Fruit fly (Drosophila melanogaster) whole organism, embryonic: ENCODE measurements around the gene CG43116.

Source experiments
- Asciz ChIP-seq: fragments of 200-800 bp; sonication (Bioruptor generic); optimal IDR thresholded peaks from 2 replicates; lab custom pipeline; 2017; ENCODE audit warnings: missing biosample characterization, mild to moderate bottlenecking, missing genetic modification characterization, missing genetic modification reagents
- Awh ChIP-seq: fragments of 200-800 bp; sonication (Bioruptor generic); IDR thresholded peaks from 2 replicates; pipeline ENCODE4, ENCODE4 v1.3.6; 2022; ENCODE audit warnings: missing biosample characterization, missing genetic modification characterization
- Blimp-1 ChIP-seq: fragments of 200-800 bp; sonication (Bioruptor generic); optimal IDR thresholded peaks from 3 replicates; lab custom pipeline; 2018; ENCODE audit warnings: missing biosample characterization, missing genetic modification characterization, mild to moderate bottlenecking, moderate library complexity, missing genetic modification reagents
- BtbVII ChIP-seq: fragments of 200-800 bp; sonication (Bioruptor generic); optimal IDR thresholded peaks from 3 replicates; lab custom pipeline; 2017; ENCODE audit warnings: missing biosample characterization, mild to moderate bottlenecking, missing genetic modification characterization
- CG11093 ChIP-seq: fragments of 200-800 bp; sonication (Bioruptor generic); IDR thresholded peaks from 3 replicates; pipeline ENCODE4 v1.3.6; 2022; ENCODE audit warnings: missing biosample characterization, missing genetic modification characterization
- CG11456 ChIP-seq: fragments of 200-800 bp; sonication (Bioruptor generic); IDR thresholded peaks from 3 replicates; pipeline ENCODE4 v1.3.6; 2022; ENCODE audit warnings: missing biosample characterization, missing genetic modification characterization
- CG11723 ChIP-seq: fragments of 200-800 bp; sonication (Bioruptor generic); optimal IDR thresholded peaks from 2 replicates; lab custom pipeline; 2017; ENCODE audit warnings: missing biosample characterization, mild to moderate bottlenecking, missing genetic modification characterization
- CG12155 ChIP-seq: fragments of 200-800 bp; sonication (Bioruptor generic); optimal IDR thresholded peaks from 3 replicates; lab custom pipeline; 2016; ENCODE audit warnings: missing biosample characterization, missing genetic modification characterization
- CG14710 ChIP-seq: fragments of 200-800 bp; sonication (Bioruptor generic); optimal IDR thresholded peaks from 3 replicates; lab custom pipeline; 2019; ENCODE audit warnings: missing biosample characterization, mild to moderate bottlenecking, missing genetic modification characterization, moderate library complexity
- CG14965 ChIP-seq: fragments of 200-800 bp; sonication (Bioruptor generic); optimal IDR thresholded peaks from 2 replicates; lab custom pipeline; 2016; ENCODE audit warnings: missing biosample characterization, missing genetic modification characterization, borderline replicate concordance
- CG15696 ChIP-seq: fragments of 200-800 bp; sonication (Bioruptor generic); optimal IDR thresholded peaks from 2 replicates; lab custom pipeline; 2019; ENCODE audit warnings: missing biosample characterization, mild to moderate bottlenecking, missing genetic modification characterization, moderate library complexity
- CG1603 ChIP-seq: fragments of 200-800 bp; sonication (Bioruptor generic); optimal IDR thresholded peaks from 2 replicates; lab custom pipeline; 2019; ENCODE audit warnings: missing biosample characterization, mild to moderate bottlenecking, missing genetic modification characterization, moderate library complexity
- CG17612 ChIP-seq: fragments of 200-800 bp; sonication (Bioruptor generic); IDR thresholded peaks from 2 replicates; pipeline ENCODE4 v1.3.6; 2022; ENCODE audit warnings: missing biosample characterization, missing genetic modification characterization
- CG2116 ChIP-seq: fragments of 200-800 bp; sonication (Bioruptor generic); optimal IDR thresholded peaks from 3 replicates; lab custom pipeline; 2018; ENCODE audit warnings: missing biosample characterization, mild to moderate bottlenecking, missing genetic modification characterization
- CG2120 ChIP-seq: fragments of 200-800 bp; sonication (Bioruptor generic); optimal IDR thresholded peaks from 3 replicates; lab custom pipeline; 2016; ENCODE audit warnings: missing biosample characterization, missing genetic modification characterization
- CG30020 ChIP-seq: fragments of 200-800 bp; optimal IDR thresholded peaks from 2 replicates; lab custom pipeline; 2019; ENCODE audit warnings: missing biosample characterization, mild to moderate bottlenecking, missing genetic modification characterization, moderate library complexity
- CG30403 ChIP-seq: fragments of 200-800 bp; sonication (Bioruptor generic); optimal IDR thresholded peaks from 3 replicates; lab custom pipeline; 2016; ENCODE audit warnings: missing biosample characterization, missing genetic modification characterization
- CG4424 ChIP-seq: fragments of 200-800 bp; sonication (Bioruptor generic); optimal IDR thresholded peaks from 3 replicates; lab custom pipeline; 2016; ENCODE audit warnings: missing biosample characterization, missing genetic modification characterization
- CG4617 ChIP-seq: fragments of 200-800 bp; sonication (Bioruptor generic); optimal IDR thresholded peaks from 3 replicates; lab custom pipeline; 2016; ENCODE audit warnings: missing biosample characterization, missing genetic modification characterization, borderline replicate concordance
- CG4730 ChIP-seq: fragments of 200-800 bp; sonication (Bioruptor generic); IDR thresholded peaks from 2 replicates; pipeline ENCODE4 v1.3.6; 2022; ENCODE audit warnings: missing biosample characterization, missing genetic modification characterization
- CG5180 ChIP-seq: fragments of 200-800 bp; sonication (Bioruptor generic); optimal IDR thresholded peaks from 3 replicates; lab custom pipeline; 2017; ENCODE audit warnings: missing biosample characterization, missing genetic modification characterization, mild to moderate bottlenecking, moderate library complexity, missing genetic modification reagents
- CG6689 ChIP-seq: fragments of 200-800 bp; sonication (Bioruptor generic); IDR thresholded peaks from 2 replicates; pipeline ENCODE4 v1.3.6; 2022; ENCODE audit warnings: missing biosample characterization, missing genetic modification characterization
- CG6765 ChIP-seq: fragments of 200-800 bp; sonication (Bioruptor generic); optimal IDR thresholded peaks from 3 replicates; lab custom pipeline; 2017; ENCODE audit warnings: missing biosample characterization, mild to moderate bottlenecking, missing genetic modification characterization
- CG7963 ChIP-seq: fragments of 200-800 bp; sonication (Bioruptor generic); IDR thresholded peaks from 3 replicates; pipeline ENCODE4 v1.3.6; 2022; ENCODE audit warnings: missing biosample characterization, missing genetic modification characterization; ENCODE audit not compliant: partially characterized antibody
- CkIIα-i1 ChIP-seq: fragments of 200-800 bp; sonication (Bioruptor generic); IDR thresholded peaks from 2 replicates; pipeline ENCODE4 v1.3.6; 2022; ENCODE audit warnings: missing biosample characterization, missing genetic modification characterization
- Doc3 ChIP-seq: fragments of 200-800 bp; sonication (Bioruptor generic); IDR thresholded peaks from 3 replicates; pipeline ENCODE4 v1.3.6; 2022; ENCODE audit warnings: missing biosample characterization, missing genetic modification characterization; ENCODE audit not compliant: partially characterized antibody
- Elba2 ChIP-seq: fragments of 200-800 bp; sonication (Bioruptor generic); optimal IDR thresholded peaks from 3 replicates; lab custom pipeline; 2016; ENCODE audit warnings: missing biosample characterization, missing genetic modification characterization
- Hmx ChIP-seq: fragments of 200-800 bp; sonication (Bioruptor generic); optimal IDR thresholded peaks from 2 replicates; lab custom pipeline; 2016; ENCODE audit warnings: missing biosample characterization, missing genetic modification characterization
- Lpt ChIP-seq: fragments of >200 bp; optimal IDR thresholded peaks from 2 replicates; lab custom pipeline; 2018; ENCODE audit warnings: missing biosample characterization, missing genetic modification characterization
- Rfx ChIP-seq: fragments of 200-800 bp; sonication (Bioruptor generic); IDR thresholded peaks from 2 replicates; pipeline ENCODE4 v1.3.6; 2022; ENCODE audit warnings: missing biosample characterization, missing genetic modification characterization
- ara ChIP-seq: fragments of 200-800 bp; sonication (Bioruptor generic); IDR thresholded peaks from 2 replicates; pipeline ENCODE4 v1.3.6; 2022; ENCODE audit warnings: missing biosample characterization, missing genetic modification characterization
- ash1 ChIP-seq: fragments of 200-800 bp; sonication (Bioruptor generic); optimal IDR thresholded peaks from 2 replicates; lab custom pipeline; 2018; ENCODE audit warnings: missing biosample characterization, mild to moderate bottlenecking, missing genetic modification characterization
- az2 ChIP-seq: fragments of 200-800 bp; sonication (Bioruptor generic); optimal IDR thresholded peaks from 3 replicates; lab custom pipeline; 2016; ENCODE audit warnings: missing biosample characterization, missing genetic modification characterization
- dati ChIP-seq: fragments of 200-800 bp; sonication (Bioruptor generic); IDR thresholded peaks from 2 replicates; pipeline ENCODE4 v1.3.6; 2022; ENCODE audit warnings: missing biosample characterization, missing genetic modification characterization
- eyg ChIP-seq: fragments of 200-800 bp; sonication (Bioruptor generic); optimal IDR thresholded peaks from 3 replicates; lab custom pipeline; 2016; ENCODE audit warnings: missing biosample characterization, missing genetic modification characterization
- gcm2 ChIP-seq: fragments of 200-800 bp; sonication (Bioruptor generic); optimal IDR thresholded peaks from 2 replicates; lab custom pipeline; 2016; ENCODE audit warnings: missing biosample characterization, missing genetic modification characterization
- her ChIP-seq: fragments of 200-800 bp; sonication (Bioruptor generic); optimal IDR thresholded peaks from 2 replicates; lab custom pipeline; 2016; ENCODE audit warnings: missing biosample characterization, missing genetic modification characterization
- lola ChIP-seq, 3 experiments: fragments of >200 bp in 2 of 3; fragments of 200-800 bp in 1 of 3; sonication (Bioruptor generic) in 1 of 3; optimal IDR thresholded peaks; 2 replicates each; lab custom pipeline; 2017 to 2019; ENCODE audit warnings: missing biosample characterization in 3 of 3, missing genetic modification characterization in 3 of 3, mild to moderate bottlenecking in 1 of 3, moderate library complexity in 1 of 3
- onecut ChIP-seq: fragments of 200-800 bp; sonication (Bioruptor generic); IDR thresholded peaks from 2 replicates; pipeline ENCODE4 v1.3.6; 2022; ENCODE audit warnings: missing biosample characterization, missing genetic modification characterization
- pros ChIP-seq: fragments of 200-800 bp; sonication (Bioruptor generic); optimal IDR thresholded peaks from 3 replicates; lab custom pipeline; 2019; ENCODE audit warnings: missing biosample characterization, mild to moderate bottlenecking, missing genetic modification characterization, moderate library complexity
- pum ChIP-seq: fragments of 200-800 bp; sonication (Bioruptor generic); optimal IDR thresholded peaks from 2 replicates; lab custom pipeline; 2016; ENCODE audit warnings: missing biosample characterization, missing genetic modification characterization
- row ChIP-seq: fragments of 200-800 bp; sonication (Bioruptor generic); IDR thresholded peaks from 3 replicates; pipeline ENCODE4 v1.3.6; 2022; ENCODE audit warnings: missing biosample characterization, missing genetic modification characterization
- sc ChIP-seq, 3 experiments: fragments of >200 bp in 2 of 3; fragments of 200-800 bp in 1 of 3; sonication (Bioruptor generic) in 1 of 3; optimal IDR thresholded peaks; 2 replicates in 2 of 3; 3 replicates in 1 of 3; lab custom pipeline; 2017; ENCODE audit warnings: mild to moderate bottlenecking in 1 of 3, missing biosample characterization in 1 of 3, missing genetic modification characterization in 1 of 3, missing genetic modification reagents in 1 of 3
- slbo ChIP-seq: fragments of 200-800 bp; sonication (Bioruptor generic); IDR thresholded peaks from 2 replicates; pipeline ENCODE4 v1.3.6; 2022; ENCODE audit warnings: missing biosample characterization, missing genetic modification characterization
- slou ChIP-seq: fragments of 200-800 bp; sonication (Bioruptor generic); optimal IDR thresholded peaks from 3 replicates; lab custom pipeline; 2016; ENCODE audit warnings: missing biosample characterization, missing genetic modification characterization
- so ChIP-seq: fragments of 200-800 bp; sonication (Bioruptor generic); IDR thresholded peaks from 3 replicates; pipeline ENCODE4 v1.3.6; 2022; ENCODE audit warnings: missing biosample characterization, missing genetic modification characterization
- vvl ChIP-seq: fragments of 200-800 bp; sonication (Bioruptor generic); IDR thresholded peaks from 2 replicates; pipeline ENCODE4 v1.3.6; 2022; ENCODE audit warnings: missing biosample characterization, missing genetic modification characterization
- wor ChIP-seq: fragments of 200-800 bp; sonication (Bioruptor generic); IDR thresholded peaks from 2 replicates; pipeline ENCODE4 v1.3.6; 2022; ENCODE audit warnings: missing biosample characterization, missing genetic modification characterization
- zfh1 ChIP-seq: fragments of 200-800 bp; sonication (Bioruptor generic); IDR thresholded peaks from 3 replicates; pipeline ENCODE4 v1.3.6; 2022; ENCODE audit warnings: missing biosample characterization, missing genetic modification characterization

Gene CG43116

dm6 chr3R:26042131-26042885 lies 45.5 kb upstream of the CG43116 start (continued):
- TF ChIP-seq Blimp-1 (peak; percentile 93), CG15696 (peak; percentile 76), Rfx (GFP tag; lab: Robert Waterston, UW) (peak; percentile 98), gcm2 (GFP tag; lab: Kevin White, UChicago) (peak; percentile 94), Hmx (GFP tag; lab: Kevin White, UChicago) (peak; percentile 77), CG11456 (GFP tag; lab: Robert Waterston, UW) (peak; percentile 97), CG7963 (GFP tag; lab: Robert Waterston, UW) (no peak), vvl (peak; percentile 99), CG4617 (GFP tag; lab: Kevin White, UChicago) (peak; percentile 97), CG2116 (GFP tag; lab: Kevin White, UChicago) (peak; percentile 92), eyg (peak; percentile 96), CG6689 (GFP tag; lab: Robert Waterston, UW) (peak; percentile 96), CG4730 (GFP tag; lab: Robert Waterston, UW) (peak; percentile 96), CG1603 (tag; lab: Kevin White, UChicago) (peak; percentile 98), CG12155 (peak; percentile 99), wor (GFP tag; lab: Robert Waterston, UW) (peak; percentile 95), sc (optimal IDR thresholded peaks at IDR 0.05; lab: Kevin White, UChicago) (no peak), sc (GFP tag; optimal IDR thresholded peaks at IDR 0.05; lab: Kevin White, UChicago) (peak; percentile 94), lola (GFP tag; optimal IDR thresholded peaks at IDR 0.05; lab: Kevin White, UChicago) (peak in 1 of 3 experiments; percentile 92), Doc3 (GFP tag; lab: Robert Waterston, UW) (no peak), CG14710 (peak; percentile 92), so (GFP tag; lab: Robert Waterston, UW) (peak; percentile 95), onecut (GFP tag; lab: Robert Waterston, UW) (peak; percentile 85), CG2120 (GFP tag; lab: Kevin White, UChicago) (peak; percentile 98), Awh (GFP tag; lab: Robert Waterston, UW) (peak; percentile 96), zfh1 (peak; percentile 98), CG14965 (GFP tag; lab: Kevin White, UChicago) (peak; percentile 85), her (GFP tag; lab: Kevin White, UChicago) (peak; percentile 95), CG11093 (GFP tag; lab: Robert Waterston, UW) (peak; percentile 94), CkIIα-i1 (peak; percentile 79), ash1 (no peak), CG30020 (tag; lab: Kevin White, UChicago) (peak; percentile 58), BtbVII (peak; percentile 94), CG4424 (GFP tag; lab: Kevin White, UChicago) (peak; percentile 97), dati (GFP tag; lab: Robert Waterston, UW) (peak; percentile 93), Elba2 (GFP tag; lab: Kevin White, UChicago) (peak; percentile 77), pum (GFP tag; lab: Kevin White, UChicago) (peak; percentile 96), az2 (peak; percentile 97), ara (GFP tag; lab: Robert Waterston, UW) (peak; percentile 98), row (GFP tag; lab: Robert Waterston, UW) (peak; percentile 97), Lpt (GFP tag; lab: Kevin White, UChicago) (no peak), CG11723 (GFP tag; lab: Kevin White, UChicago) (peak; percentile 93), pros (no peak), Asciz (GFP tag; lab: Kevin White, UChicago) (peak; percentile 92), slbo (GFP tag; lab: Robert Waterston, UW) (peak; percentile 98), CG17612 (GFP tag; lab: Robert Waterston, UW) (peak; percentile 96), CG6765 (GFP tag; lab: Kevin White, UChicago) (peak; percentile 92), CG30403 (peak; percentile 97), slou (GFP tag; lab: Kevin White, UChicago) (peak; percentile 92), CG5180 (GFP tag; lab: Kevin White, UChicago) (peak; percentile 76)
